Worm (Caenorhabditis elegans) whole organism, late embryonic: ENCODE data around the gene pho-13.

Experiments
- F13H6.1 ChIP-seq: sonication (generic microtip); optimal IDR thresholded peaks from 2 replicates; lab custom pipeline; 2016; ENCODE audit warnings: missing genetic modification characterization, missing compliant biosample characterization
- K09A11.1 ChIP-seq: sonication (generic microtip); optimal IDR thresholded peaks from 2 replicates; lab custom pipeline; 2017; ENCODE audit warnings: antibody characterized with exemption, mild to moderate bottlenecking, missing genetic modification characterization, missing compliant biosample characterization; ENCODE audit not compliant: insufficient read depth
- ama-1 ChIP-seq: fragments of 150-350 bp; optimal IDR thresholded peaks from 2 replicates; lab custom pipeline; 2014
- ceh-14 ChIP-seq: sonication (generic microtip); optimal IDR thresholded peaks from 2 replicates; lab custom pipeline; 2016; ENCODE audit warnings: missing genotype, missing genetic modification characterization, missing compliant biosample characterization
- ceh-18 ChIP-seq: sonication (generic microtip); optimal IDR thresholded peaks from 2 replicates; lab custom pipeline; 2016; ENCODE audit warnings: missing genetic modification characterization, missing compliant biosample characterization
- ceh-19 ChIP-seq: fragments of 200-800 bp; sonication (Bioruptor generic); optimal IDR thresholded peaks from 2 replicates; lab custom pipeline; 2018; ENCODE audit warnings: mild to moderate bottlenecking, missing genetic modification characterization, missing compliant biosample characterization
- ceh-2 ChIP-seq: sonication (generic microtip); optimal IDR thresholded peaks from 2 replicates; lab custom pipeline; 2016; ENCODE audit warnings: missing genotype, missing genetic modification characterization, missing compliant biosample characterization
- ceh-24 ChIP-seq: sonication (generic microtip); optimal IDR thresholded peaks from 2 replicates; lab custom pipeline; 2016; ENCODE audit warnings: mild to moderate bottlenecking, missing genetic modification characterization, missing compliant biosample characterization
- ceh-31 ChIP-seq: sonication (generic microtip); optimal IDR thresholded peaks from 2 replicates; lab custom pipeline; 2016; ENCODE audit warnings: missing genetic modification characterization, missing compliant biosample characterization
- ceh-34 ChIP-seq: sonication (generic microtip); optimal IDR thresholded peaks from 2 replicates; lab custom pipeline; 2016; ENCODE audit warnings: mild to moderate bottlenecking, missing genetic modification characterization, missing compliant biosample characterization
- ceh-48 ChIP-seq: sonication (generic microtip); optimal IDR thresholded peaks from 2 replicates; lab custom pipeline; 2016; ENCODE audit warnings: missing genetic modification characterization, inconsistent platforms, missing compliant biosample characterization
- che-1 ChIP-seq: sonication (generic microtip); optimal IDR thresholded peaks from 2 replicates; lab custom pipeline; 2016; ENCODE audit warnings: mild to moderate bottlenecking, missing genetic modification characterization, missing compliant biosample characterization
- dve-1 ChIP-seq: sonication (generic microtip); optimal IDR thresholded peaks from 2 replicates; lab custom pipeline; 2017; ENCODE audit warnings: antibody characterized with exemption, mild to moderate bottlenecking, missing genetic modification characterization, missing compliant biosample characterization
- elt-2 ChIP-seq: sonication (generic microtip); optimal IDR thresholded peaks from 2 replicates; lab custom pipeline; 2016; ENCODE audit warnings: missing genetic modification reagents, missing genetic modification characterization, missing compliant biosample characterization
- ets-4 ChIP-seq: sonication (generic microtip); optimal IDR thresholded peaks from 2 replicates; lab custom pipeline; 2016; ENCODE audit warnings: missing genetic modification characterization, missing compliant biosample characterization
- fax-1 ChIP-seq: sonication (generic microtip); optimal IDR thresholded peaks from 2 replicates; lab custom pipeline; 2016; ENCODE audit warnings: missing genotype, missing genetic modification characterization, missing compliant biosample characterization
- fkh-10 ChIP-seq: fragments of 150-350 bp; optimal IDR thresholded peaks from 2 replicates; lab custom pipeline; 2014; ENCODE audit warnings: missing biosample characterization, missing genetic modification reagents, missing genetic modification characterization
- hlh-13 ChIP-seq: fragments of 200-800 bp; sonication (Bioruptor generic); optimal IDR thresholded peaks from 2 replicates; lab custom pipeline; 2018; ENCODE audit warnings: mild to moderate bottlenecking, missing genetic modification characterization, missing compliant biosample characterization
- hlh-15 ChIP-seq: sonication (generic microtip); optimal IDR thresholded peaks from 2 replicates; lab custom pipeline; 2016; ENCODE audit warnings: missing genetic modification characterization, missing compliant biosample characterization
- hlh-30 ChIP-seq: sonication (generic microtip); optimal IDR thresholded peaks from 2 replicates; lab custom pipeline; 2017; ENCODE audit warnings: antibody characterized with exemption, missing genetic modification characterization, missing compliant biosample characterization; ENCODE audit not compliant: insufficient read depth
- lin-11 ChIP-seq: fragments of 200-800 bp; sonication (Bioruptor generic); optimal IDR thresholded peaks from 2 replicates; lab custom pipeline; 2018; ENCODE audit warnings: mild to moderate bottlenecking, missing genetic modification characterization, missing compliant biosample characterization
- madf-2 ChIP-seq: sonication (generic microtip); optimal IDR thresholded peaks from 2 replicates; lab custom pipeline; 2017; ENCODE audit warnings: missing genetic modification characterization, missing compliant biosample characterization
- nfya-1 ChIP-seq: sonication (generic microtip); optimal IDR thresholded peaks from 2 replicates; lab custom pipeline; 2017; ENCODE audit warnings: missing genetic modification characterization, mild to moderate bottlenecking, missing compliant biosample characterization, antibody characterized with exemption, moderate library complexity
- nhr-232 ChIP-seq: sonication (generic microtip); optimal IDR thresholded peaks from 2 replicates; lab custom pipeline; 2016; ENCODE audit warnings: missing genetic modification characterization, missing compliant biosample characterization
- pax-1 ChIP-seq: fragments of 150-350 bp; optimal IDR thresholded peaks from 2 replicates; lab custom pipeline; 2014; ENCODE audit warnings: missing biosample characterization, missing genetic modification characterization
- pha-2 ChIP-seq: sonication (generic microtip); optimal IDR thresholded peaks from 2 replicates; lab custom pipeline; 2017; ENCODE audit warnings: mild to moderate bottlenecking, missing genetic modification characterization, missing compliant biosample characterization
- pqm-1 ChIP-seq: sonication (generic microtip); optimal IDR thresholded peaks from 2 replicates; lab custom pipeline; 2016; ENCODE audit warnings: missing genetic modification characterization, missing compliant biosample characterization
- pros-1 ChIP-seq: fragments of 150-350 bp; optimal IDR thresholded peaks from 2 replicates; lab custom pipeline; 2014; ENCODE audit warnings: missing biosample characterization, missing genetic modification reagents, missing genetic modification characterization
- ref-2 ChIP-seq: sonication (generic microtip); optimal IDR thresholded peaks from 2 replicates; lab custom pipeline; 2016; ENCODE audit warnings: missing genetic modification characterization, missing compliant biosample characterization
- rnt-1 ChIP-seq: sonication (generic microtip); optimal IDR thresholded peaks from 2 replicates; lab custom pipeline; 2016; ENCODE audit warnings: missing genetic modification characterization, missing compliant biosample characterization
- sdc-2 ChIP-seq: sonication (generic microtip); optimal IDR thresholded peaks from 2 replicates; lab custom pipeline; 2016; ENCODE audit warnings: missing genotype, missing genetic modification characterization, missing compliant biosample characterization
- syd-9 ChIP-seq: sonication (generic microtip); optimal IDR thresholded peaks from 2 replicates; lab custom pipeline; 2016; ENCODE audit warnings: mild to moderate bottlenecking, missing genetic modification characterization, moderate library complexity, missing compliant biosample characterization
- tbx-2 ChIP-seq: sonication (generic microtip); optimal IDR thresholded peaks from 2 replicates; lab custom pipeline; 2016; ENCODE audit warnings: missing genetic modification characterization, missing compliant biosample characterization
- ttx-3 ChIP-seq: sonication (generic microtip); optimal IDR thresholded peaks from 2 replicates; lab custom pipeline; 2016; ENCODE audit warnings: missing genetic modification reagents, missing genetic modification characterization, missing compliant biosample characterization
- unc-42 ChIP-seq: sonication (generic microtip); optimal IDR thresholded peaks from 2 replicates; lab custom pipeline; 2016; ENCODE audit warnings: missing genotype, missing genetic modification characterization, missing compliant biosample characterization
- unc-55 ChIP-seq: sonication (generic microtip); optimal IDR thresholded peaks from 2 replicates; lab custom pipeline; 2017; ENCODE audit warnings: missing biosample characterization, missing genetic modification reagents, missing genetic modification characterization
- ztf-16 ChIP-seq: sonication (generic microtip); optimal IDR thresholded peaks from 2 replicates; lab custom pipeline; 2017; ENCODE audit warnings: missing genetic modification characterization, missing compliant biosample characterization

Gene pho-13

DNA sequence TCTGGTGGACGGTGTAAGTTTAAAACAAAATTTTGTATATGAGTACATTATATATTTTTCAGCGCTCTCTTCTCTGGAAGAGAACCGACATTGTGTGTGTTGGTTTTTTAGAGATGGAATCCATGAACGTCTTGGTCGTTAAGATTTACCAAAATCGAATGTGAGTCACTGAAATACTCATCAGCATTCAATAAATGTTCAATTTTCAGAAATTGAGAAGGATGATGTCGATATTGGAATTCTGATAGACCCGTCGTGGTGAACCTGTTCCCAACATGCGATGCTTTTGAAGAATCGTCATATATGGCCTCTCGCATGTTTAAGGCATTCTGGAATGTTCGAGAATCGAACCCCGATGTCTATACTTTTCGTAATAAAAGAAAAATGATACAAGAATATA, 18.1 kb downstream of the pho-13 start:
- TF ChIP-seq hlh-13 (GFP tag; lab: Kevin White, UChicago) (no peak), unc-55 (no peak), ref-2 (tag; lab: Kevin White, UChicago) (no peak)
- TF ChIP-seq, all 69 proteins: peak for 0

DNA sequence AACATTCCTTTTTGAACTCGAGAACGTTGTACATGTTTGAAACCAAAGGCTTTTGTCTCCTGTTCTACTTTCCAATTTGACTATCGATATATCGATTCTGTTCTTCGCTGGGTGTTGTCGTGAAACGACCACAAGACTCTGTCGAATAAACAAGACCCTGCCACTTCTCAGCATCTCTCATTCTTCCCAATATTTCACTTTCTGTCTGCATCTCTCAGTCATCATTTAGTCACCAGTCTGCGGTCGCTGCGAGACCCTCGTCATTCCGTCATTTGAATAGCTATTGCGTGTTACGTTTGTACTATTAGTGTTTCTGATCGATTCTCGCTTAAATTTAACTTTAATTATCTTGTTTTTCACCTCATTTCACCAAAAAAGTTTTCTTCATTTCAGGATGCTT, 19.4 kb downstream of the pho-13 start:
- TF ChIP-seq ceh-2, result peak; percentile 66
- TF ChIP-seq pha-2 (tag; lab: Kevin White, UChicago), result peak; percentile 33
- TF ChIP-seq hlh-13 (GFP tag; lab: Kevin White, UChicago), result no peak
- peak; percentile 66 for TF ChIP-seq ceh-34 (tag; lab: Kevin White, UChicago)
- TF ChIP-seq pax-1 (tag; lab: Kevin White, UChicago), result peak; percentile 82
- peak; percentile 97 for TF ChIP-seq unc-55
- TF ChIP-seq ceh-19 (GFP tag; lab: Kevin White, UChicago), result peak; percentile 6
- TF ChIP-seq ttx-3 (tag; lab: Kevin White, UChicago), result no peak
- TF ChIP-seq ama-1 (lab: Kevin White, UChicago), result peak; percentile 55
- peak; percentile 50 for TF ChIP-seq K09A11.1 (tag; lab: Kevin White, UChicago)
- TF ChIP-seq unc-42 (tag; lab: Kevin White, UChicago), result peak; percentile 84
- peak; percentile 88 for TF ChIP-seq ceh-18 (tag; lab: Kevin White, UChicago)
- TF ChIP-seq ets-4 (tag; lab: Kevin White, UChicago), result peak; percentile 66
- peak; percentile 100 for TF ChIP-seq hlh-30 (tag; lab: Kevin White, UChicago)
- peak; percentile 36 for TF ChIP-seq sdc-2 (tag; lab: Kevin White, UChicago)
- TF ChIP-seq lin-11 (tag; lab: Kevin White, UChicago), result no peak
- TF ChIP-seq hlh-15 (tag; lab: Kevin White, UChicago), result no peak
- no peak for TF ChIP-seq fax-1
- no peak for TF ChIP-seq ceh-24 (tag; lab: Kevin White, UChicago)
- TF ChIP-seq nhr-232 (tag; lab: Kevin White, UChicago), result no peak
- peak; percentile 67 for TF ChIP-seq elt-2
- peak; percentile 91 for TF ChIP-seq ceh-31 (tag; lab: Kevin White, UChicago)
- TF ChIP-seq pros-1 (tag; lab: Kevin White, UChicago), result peak; percentile 48
- TF ChIP-seq ztf-16 (tag; lab: Kevin White, UChicago), result peak; percentile 13
- TF ChIP-seq F13H6.1 (tag; lab: Kevin White, UChicago), result peak; percentile 35
- TF ChIP-seq madf-2 (tag; lab: Kevin White, UChicago), result peak; percentile 1
- TF ChIP-seq ref-2 (tag; lab: Kevin White, UChicago), result peak; percentile 50
- peak; percentile 11 for TF ChIP-seq fkh-10
- peak; percentile 67 for TF ChIP-seq ceh-14 (tag; lab: Kevin White, UChicago)
- peak; percentile 95 for TF ChIP-seq rnt-1 (tag; lab: Kevin White, UChicago)
- peak; percentile 91 for TF ChIP-seq ceh-48 (tag; lab: Kevin White, UChicago)
- TF ChIP-seq dve-1 (tag; lab: Kevin White, UChicago), result peak; percentile 75
- TF ChIP-seq syd-9 (tag; lab: Kevin White, UChicago), result no peak
- peak; percentile 94 for TF ChIP-seq nfya-1 (tag; lab: Kevin White, UChicago)
- no peak for TF ChIP-seq pqm-1 (tag; lab: Kevin White, UChicago)
- TF ChIP-seq tbx-2 (tag; lab: Kevin White, UChicago), result peak; percentile 50

DNA sequence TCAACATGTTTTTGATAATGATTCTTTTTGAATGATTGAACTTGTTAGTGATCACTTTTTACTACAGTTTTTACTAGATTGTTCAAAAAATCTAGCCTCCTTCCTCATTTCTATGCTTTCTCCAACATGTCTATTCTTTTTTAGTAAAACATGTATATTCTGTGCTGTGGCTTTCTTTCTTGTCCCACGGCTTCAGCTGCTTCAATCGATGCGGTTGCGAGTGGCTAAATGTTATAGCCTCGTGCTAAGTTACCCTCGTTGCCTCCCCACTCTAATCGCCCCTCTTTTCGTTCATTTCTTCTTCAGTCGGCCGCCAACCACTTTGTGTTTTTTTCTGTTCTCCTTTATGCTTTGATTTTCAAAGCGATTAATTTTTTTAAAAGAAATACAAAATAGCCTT, 20.9 kb downstream of the pho-13 start:
- TF ChIP-seq che-1 (tag; lab: Kevin White, UChicago) (no peak), hlh-30 (tag; lab: Kevin White, UChicago) (peak; percentile 26), nfya-1 (tag; lab: Kevin White, UChicago) (peak; percentile 22), ceh-48 (tag; lab: Kevin White, UChicago) (peak; percentile 27), unc-42 (tag; lab: Kevin White, UChicago) (peak; percentile 43)
